Worm (Caenorhabditis elegans) whole organism, early embryonic: ENCODE results near the gene lgc-42.

Source experiments
- B0310.2 ChIP-seq: sonication (generic microtip); optimal IDR thresholded peaks from 2 replicates; lab custom pipeline; 2016; ENCODE audit warnings: mild to moderate bottlenecking, missing genetic modification characterization, missing compliant biosample characterization
- F13C5.2 ChIP-seq: sonication (generic microtip); optimal IDR thresholded peaks from 2 replicates; lab custom pipeline; 2017; ENCODE audit warnings: mild to moderate bottlenecking, missing genetic modification characterization, inconsistent platforms, missing compliant biosample characterization
- aly-1 ChIP-seq: sonication (generic microtip); optimal IDR thresholded peaks from 2 replicates; lab custom pipeline; 2016; ENCODE audit warnings: missing genetic modification characterization, missing compliant biosample characterization
- ama-1 ChIP-seq: fragments of 150-350 bp; optimal IDR thresholded peaks from 2 replicates; lab custom pipeline; 2014
- ceh-13 ChIP-seq: fragments of 200-800 bp; sonication (Bioruptor generic); optimal IDR thresholded peaks from 2 replicates; lab custom pipeline; 2018; ENCODE audit warnings: mild to moderate bottlenecking, missing genetic modification characterization, missing compliant biosample characterization
- ceh-36 ChIP-seq: sonication (generic microtip); optimal IDR thresholded peaks from 2 replicates; lab custom pipeline; 2016; ENCODE audit warnings: missing genetic modification characterization, inconsistent platforms, missing compliant biosample characterization
- ets-7 ChIP-seq: sonication (generic microtip); optimal IDR thresholded peaks from 2 replicates; lab custom pipeline; 2016; ENCODE audit warnings: missing genotype, missing genetic modification characterization, missing compliant biosample characterization
- flt-1 ChIP-seq: fragments of 200-800 bp; sonication (Bioruptor generic); IDR thresholded peaks from 2 replicates; pipeline ENCODE4 v1.3.6; 2022; ENCODE audit warnings: missing genetic modification characterization, missing compliant biosample characterization
- hmbx-1 ChIP-seq: sonication (generic microtip); optimal IDR thresholded peaks from 2 replicates; lab custom pipeline; 2016; ENCODE audit warnings: mild to moderate bottlenecking, missing genetic modification characterization, missing compliant biosample characterization
- hmg-4 ChIP-seq: fragments of 200-800 bp; sonication (Bioruptor generic); optimal IDR thresholded peaks from 2 replicates; lab custom pipeline; 2018; ENCODE audit warnings: mild to moderate bottlenecking, missing genetic modification characterization, missing compliant biosample characterization
- hnd-1 ChIP-seq: sonication (generic microtip); optimal IDR thresholded peaks from 2 replicates; lab custom pipeline; 2016; ENCODE audit warnings: missing genetic modification characterization, missing compliant biosample characterization
- pes-1 ChIP-seq: fragments of 200-800 bp; sonication (Bioruptor generic); IDR thresholded peaks from 2 replicates; pipeline ENCODE4 v1.3.6; 2022; ENCODE audit warnings: missing genetic modification reagents, missing genetic modification characterization, missing compliant biosample characterization
- scrt-1 ChIP-seq: fragments of 200-800 bp; sonication (Bioruptor generic); IDR thresholded peaks from 2 replicates; pipeline ENCODE4 v1.3.6; 2022; ENCODE audit warnings: missing genetic modification characterization, missing compliant biosample characterization
- sea-1 ChIP-seq: fragments of 200-800 bp; sonication (Bioruptor generic); conservative IDR thresholded peaks from 2 replicates; pipeline ENCODE4 v1.3.6; 2022; ENCODE audit warnings: missing genetic modification characterization, missing compliant biosample characterization
- tbx-11 ChIP-seq: fragments of 200-800 bp; sonication (Bioruptor generic); IDR thresholded peaks from 2 replicates; pipeline ENCODE4 v1.3.6; 2022; ENCODE audit warnings: missing genetic modification characterization, missing compliant biosample characterization
- tbx-37 ChIP-seq: fragments of 200-800 bp; sonication (Bioruptor generic); conservative IDR thresholded peaks from 2 replicates; pipeline ENCODE4 v1.3.6; 2022; ENCODE audit warnings: missing genetic modification reagents, missing genetic modification characterization, missing compliant biosample characterization
- tra-4 ChIP-seq: sonication (generic microtip); optimal IDR thresholded peaks from 2 replicates; lab custom pipeline; 2017; ENCODE audit warnings: missing genetic modification characterization, missing compliant biosample characterization

The lgc-42 gene

ce11 chrIII:1969802-1970201 is 27.9 kb upstream of the lgc-42 start, which contains the start of gene moa-1:
Gene moa-1 (minus strand): TSS chrIII:1969902.
- TF ChIP-seq flt-1 (GFP tag; lab: Robert Waterston, UW) (no peak), aly-1 (tag; lab: Kevin White, UChicago) (no peak), tra-4 (tag; lab: Kevin White, UChicago) (no peak), ceh-13 (GFP tag; lab: Kevin White, UChicago) (no peak), hnd-1 (tag; lab: Kevin White, UChicago) (no peak), ets-7 (tag; lab: Kevin White, UChicago) (no peak), tbx-37 (GFP tag; lab: Robert Waterston, UW) (no peak), ceh-36 (no peak), tbx-11 (GFP tag; lab: Robert Waterston, UW) (no peak), pes-1 (no peak), hmbx-1 (tag; lab: Kevin White, UChicago) (no peak), hmg-4 (GFP tag; lab: Kevin White, UChicago) (no peak), ama-1 (lab: Kevin White, UChicago) (no peak), B0310.2 (tag; lab: Kevin White, UChicago) (no peak), sea-1 (GFP tag; lab: Robert Waterston, UW) (no peak), F13C5.2 (tag; lab: Kevin White, UChicago) (no peak), scrt-1 (no peak)

DNA sequence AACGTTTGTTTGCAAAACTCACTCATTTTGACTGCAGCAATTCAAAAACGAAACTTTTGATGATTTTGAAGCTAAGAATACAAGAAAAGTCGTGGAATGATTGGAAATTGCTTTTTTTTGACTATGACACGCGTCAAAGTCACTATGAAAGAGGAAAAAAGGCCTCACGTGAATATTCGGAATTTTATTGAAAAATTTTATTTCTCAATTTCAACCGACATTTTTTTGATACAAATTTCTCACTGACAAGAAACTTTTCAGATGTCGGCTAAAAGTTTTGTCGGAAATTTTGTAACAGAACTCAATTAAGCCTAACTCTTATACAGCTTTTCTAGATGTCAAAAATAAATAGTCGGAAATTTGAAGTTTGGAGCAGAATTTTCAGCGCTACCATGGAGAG is 27.2 kb upstream of the lgc-42 start, which contains the start of gene R155.5:
TSS of gene R155.5 (minus strand) at position 101 of the 400 bp plus-strand sequence.
- TF ChIP-seq pes-1 = no peak

- TF ChIP-seq tbx-37 (GFP tag; lab: Robert Waterston, UW) (no peak), hmbx-1 (tag; lab: Kevin White, UChicago) (no peak), flt-1 (GFP tag; lab: Robert Waterston, UW) (no peak), ets-7 (tag; lab: Kevin White, UChicago) (no peak)
Measured at ce11 chrIII:1975992-1976391, 21.7 kb upstream of the lgc-42 start.

ce11 chrIII:1976642-1977041 is 21.0 kb upstream of the lgc-42 start, which contains the start of gene R155.3:
Gene R155.3 (minus strand): TSS chrIII:1976742.
- TF ChIP-seq hmg-4 (GFP tag; lab: Kevin White, UChicago) = no peak
- no peak for TF ChIP-seq scrt-1
- TF ChIP-seq hmbx-1 (tag; lab: Kevin White, UChicago) = no peak
- no peak for TF ChIP-seq aly-1 (tag; lab: Kevin White, UChicago)
- TF ChIP-seq sea-1 (GFP tag; lab: Robert Waterston, UW) = no peak
- TF ChIP-seq B0310.2 (tag; lab: Kevin White, UChicago) = no peak
- TF ChIP-seq flt-1 (GFP tag; lab: Robert Waterston, UW) = no peak
- no peak for TF ChIP-seq tra-4 (tag; lab: Kevin White, UChicago)
- no peak for TF ChIP-seq ama-1 (lab: Kevin White, UChicago)
- no peak for TF ChIP-seq F13C5.2 (tag; lab: Kevin White, UChicago)
- TF ChIP-seq ceh-36 = no peak

DNA sequence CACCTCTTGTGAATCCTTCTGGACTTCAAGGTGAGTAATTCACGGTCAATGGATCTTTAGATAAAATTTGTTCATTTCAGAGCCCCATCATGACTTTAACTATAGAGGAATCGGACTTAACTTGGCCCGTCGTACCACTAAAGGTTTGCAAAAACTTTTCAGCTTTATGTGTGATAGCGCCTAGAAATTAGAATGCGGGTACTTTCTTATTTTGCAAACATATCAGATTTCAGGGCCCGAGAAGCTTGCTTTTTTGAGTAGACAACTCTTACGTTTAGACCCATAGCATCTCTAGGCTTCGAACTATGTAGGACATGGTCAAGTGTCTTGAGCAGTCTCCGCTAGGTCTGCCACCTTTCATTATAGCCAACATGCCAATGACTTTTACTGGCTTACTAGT is 20.2 kb upstream of the lgc-42 start:
- TF ChIP-seq tbx-11 (GFP tag; lab: Robert Waterston, UW) (no peak), tra-4 (tag; lab: Kevin White, UChicago) (no peak), flt-1 (GFP tag; lab: Robert Waterston, UW) (no peak), tbx-37 (GFP tag; lab: Robert Waterston, UW) (no peak), ama-1 (lab: Kevin White, UChicago) (no peak)

- TF ChIP-seq pes-1 (no peak), ceh-13 (GFP tag; lab: Kevin White, UChicago) (no peak), hnd-1 (tag; lab: Kevin White, UChicago) (no peak)
Measured at ce11 chrIII:1981467-1981866, 16.2 kb upstream of the lgc-42 start.

DNA sequence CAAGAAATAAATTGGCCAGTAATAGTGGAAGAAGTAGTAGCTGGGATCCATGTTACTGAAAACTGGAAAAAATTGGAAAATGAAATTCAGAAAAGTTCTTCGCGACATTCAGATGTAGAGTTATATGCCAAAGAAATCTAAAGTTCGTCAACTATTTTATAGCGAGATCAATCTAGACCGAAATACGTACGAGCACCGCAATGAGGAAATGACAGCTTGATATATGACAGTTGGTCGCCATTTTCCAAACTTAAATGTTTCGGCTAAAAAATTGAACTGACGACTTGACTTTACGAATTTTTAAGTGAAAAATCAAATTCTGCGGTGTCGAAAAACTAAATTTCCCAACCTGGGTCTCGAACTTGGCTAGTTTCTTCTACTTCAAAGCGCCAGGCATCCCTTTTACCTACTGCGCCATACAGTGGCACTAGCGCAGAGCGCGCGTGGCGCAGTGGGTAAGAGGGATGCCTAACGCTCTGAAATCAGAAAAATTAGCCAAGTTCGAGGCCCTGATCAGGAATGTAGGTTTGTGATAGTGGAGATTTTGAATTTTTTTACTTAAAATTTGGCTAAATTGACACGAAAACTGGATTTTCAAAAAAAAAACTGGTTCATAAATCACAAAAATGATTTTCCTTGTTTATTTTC is 14.9 kb upstream of the lgc-42 start, which contains the start of gene srd-66:
TSS of gene srd-66 (minus strand) at position 51 of the 648 bp plus-strand sequence.
- no peak for TF ChIP-seq pes-1
- TF ChIP-seq B0310.2 (tag; lab: Kevin White, UChicago) = no peak
- TF ChIP-seq ceh-36 = no peak

ce11 chrIII:1984860-1985259 is 12.8 kb upstream of the lgc-42 start, which contains the start of gene Y39A3B.7:
Gene Y39A3B.7 (minus strand): TSS chrIII:1984960.
- TF ChIP-seq tbx-11 (GFP tag; lab: Robert Waterston, UW) (no peak), sea-1 (GFP tag; lab: Robert Waterston, UW) (no peak), B0310.2 (tag; lab: Kevin White, UChicago) (no peak), flt-1 (GFP tag; lab: Robert Waterston, UW) (no peak), ceh-13 (GFP tag; lab: Kevin White, UChicago) (no peak), ceh-36 (no peak), aly-1 (tag; lab: Kevin White, UChicago) (no peak), pes-1 (no peak), hnd-1 (tag; lab: Kevin White, UChicago) (no peak), hmg-4 (GFP tag; lab: Kevin White, UChicago) (no peak), tra-4 (tag; lab: Kevin White, UChicago) (no peak), ama-1 (lab: Kevin White, UChicago) (no peak), F13C5.2 (tag; lab: Kevin White, UChicago) (no peak), ets-7 (tag; lab: Kevin White, UChicago) (no peak), scrt-1 (no peak), tbx-37 (GFP tag; lab: Robert Waterston, UW) (no peak)
